Fruit fly (Drosophila melanogaster): ENCODE measurements around the gene CG1695.

CG1695 gene

DNA sequence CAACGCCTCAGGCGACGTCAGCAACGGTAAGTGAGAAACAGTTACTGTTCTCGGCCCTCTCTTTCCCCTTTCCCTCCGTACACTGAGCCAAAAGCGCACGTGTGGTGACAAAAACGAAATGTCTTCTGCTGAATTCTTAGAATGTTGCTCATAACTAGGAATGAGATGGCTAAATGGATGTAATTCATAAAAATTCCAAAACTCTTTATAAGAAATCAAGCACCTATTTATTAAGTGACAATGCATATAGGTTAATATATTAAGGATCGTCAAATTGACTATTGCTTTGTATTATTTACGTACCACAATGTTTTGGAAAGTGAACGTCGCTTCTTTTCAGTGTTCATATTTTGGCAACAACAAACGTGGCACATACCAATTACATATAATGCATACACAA, 784 bp downstream of the CG1695 start (continued):
- TF ChIP-seq her (GFP tag; optimal IDR thresholded peaks at IDR 0.05) (no peak), CG10959 (GFP tag; IDR thresholded peaks at IDR 0.05) (no peak), schlank (tag; optimal IDR thresholded peaks at IDR 0.05) (peak; percentile 5), slou (GFP tag; optimal IDR thresholded peaks at IDR 0.05) (no peak), Ets65A (GFP tag) (peak; percentile 83), CG18262 (tag; optimal IDR thresholded peaks at IDR 0.05) (no peak), hbn (GFP tag; IDR thresholded peaks at IDR 0.05; ENCODE audit: partially characterized antibody) (no peak), CG9727 (GFP tag; optimal IDR thresholded peaks at IDR 0.05) (peak; percentile 20), CG6689 (GFP tag; IDR thresholded peaks at IDR 0.05) (no peak), ATbp (GFP tag; optimal IDR thresholded peaks at IDR 0.05) (no peak), pho (GFP tag; optimal IDR thresholded peaks at IDR 0.05) (peak; percentile 43), CG4730 (GFP tag; IDR thresholded peaks at IDR 0.05) (no peak), B-H2 (GFP tag; optimal IDR thresholded peaks at IDR 0.05) (peak; percentile 12), abd-A (tag; optimal IDR thresholded peaks at IDR 0.05) (peak; percentile 53), E2f2 (GFP tag; IDR thresholded peaks at IDR 0.05) (no peak), dmrt99B (tag; optimal IDR thresholded peaks at IDR 0.05) (peak; percentile 47), C15 (GFP tag; IDR thresholded peaks at IDR 0.05) (no peak), Lim3 (GFP tag; IDR thresholded peaks at IDR 0.05) (no peak), CG17186 (GFP tag; optimal IDR thresholded peaks at IDR 0.05) (no peak), Meics (GFP tag; optimal IDR thresholded peaks at IDR 0.05) (peak; percentile 57), gem (tag; optimal IDR thresholded peaks at IDR 0.05) (peak; percentile 42), Adf1 (GFP tag; IDR thresholded peaks at IDR 0.05) (no peak), Nf-YC (tag; optimal IDR thresholded peaks at IDR 0.05) (peak; percentile 7), CG8944 (GFP tag; optimal IDR thresholded peaks at IDR 0.05) (no peak), ewg (GFP tag; optimal IDR thresholded peaks at IDR 0.05) (no peak), bigmax (GFP tag; optimal IDR thresholded peaks at IDR 0.05) (no peak), CG1602 (GFP tag; optimal IDR thresholded peaks at IDR 0.05) (no peak), run (tag; optimal IDR thresholded peaks at IDR 0.05) (no peak), CrebB (tag; optimal IDR thresholded peaks at IDR 0.05) (no peak), Dref (GFP tag; IDR thresholded peaks at IDR 0.05) (no peak), CG17568 (GFP tag; optimal IDR thresholded peaks at IDR 0.05) (no peak), H15 (GFP tag; IDR thresholded peaks at IDR 0.05) (no peak), CG12659 (GFP tag; optimal IDR thresholded peaks at IDR 0.05) (peak; percentile 17), CG12391 (tag; optimal IDR thresholded peaks at IDR 0.05) (peak; percentile 15), CG3407 (GFP tag; optimal IDR thresholded peaks at IDR 0.05) (no peak), bbx (GFP tag; IDR thresholded peaks at IDR 0.05; ENCODE audit: partially characterized antibody) (no peak), Xbp1 (GFP tag; optimal IDR thresholded peaks at IDR 0.05) (peak; percentile 28), nau (GFP tag; optimal IDR thresholded peaks at IDR 0.05) (no peak), CG9215 (GFP tag; IDR thresholded peaks at IDR 0.05) (peak; percentile 41; the same call in 1 of the 2 replicates), CG31224 (GFP tag; IDR thresholded peaks at IDR 0.05) (no peak), Chrac-16 (GFP tag; optimal IDR thresholded peaks at IDR 0.05) (no peak), so (GFP tag; IDR thresholded peaks at IDR 0.05) (no peak), Fer2 (tag; optimal IDR thresholded peaks at IDR 0.05) (no peak), Side (GFP tag; optimal IDR thresholded peaks at IDR 0.05) (no peak), ase (GFP tag; IDR thresholded peaks at IDR 0.05) (no peak), CG2129 (GFP tag; IDR thresholded peaks at IDR 0.05; ENCODE audit: partially characterized antibody) (no peak), Oli (tag; optimal IDR thresholded peaks at IDR 0.05) (peak; percentile 19), Bgb (GFP tag; IDR thresholded peaks at IDR 0.05; ENCODE audit: partially characterized antibody) (no peak), ci (GFP tag; IDR thresholded peaks at IDR 0.05) (0 out of 3 replicates have a peak, but pooled peaks have one; percentile 15), tin (GFP tag; optimal IDR thresholded peaks at IDR 0.05) (no peak), CG4617 (GFP tag; optimal IDR thresholded peaks at IDR 0.05; ENCODE audit: borderline replicate concordance) (no peak), grn (GFP tag; optimal IDR thresholded peaks at IDR 0.05) (no peak)

Data from whole organism, embryonic.